Fruit fly (Drosophila melanogaster) whole organism, prepupa: ENCODE data around the gene CG11378.

Source experiments
- Blimp-1 ChIP-seq: fragments of 200-800 bp; sonication (Bioruptor generic); optimal IDR thresholded peaks from 3 replicates; lab custom pipeline; 2017; ENCODE audit warnings: missing biosample characterization, missing genetic modification characterization, mild to moderate bottlenecking, moderate library complexity, missing genetic modification reagents
- CG10631 ChIP-seq: fragments of 200-800 bp; sonication (Bioruptor generic); optimal IDR thresholded peaks from 2 replicates; lab custom pipeline; 2016; ENCODE audit warnings: missing biosample characterization, missing genetic modification characterization
- CG10669 ChIP-seq: fragments of 200-800 bp; sonication (Bioruptor generic); optimal IDR thresholded peaks from 3 replicates; lab custom pipeline; 2018; ENCODE audit warnings: missing biosample characterization, mild to moderate bottlenecking, missing genetic modification characterization, moderate library complexity
- CG11762 ChIP-seq: fragments of 200-800 bp; sonication (Bioruptor generic); optimal IDR thresholded peaks from 3 replicates; lab custom pipeline; 2016; ENCODE audit warnings: missing biosample characterization, missing genetic modification characterization; ENCODE audit not compliant: insufficient read depth
- CG11902 ChIP-seq: fragments of 200-800 bp; sonication (Bioruptor generic); optimal IDR thresholded peaks from 3 replicates; lab custom pipeline; 2016; ENCODE audit warnings: missing biosample characterization, missing genetic modification characterization
- CG15336 ChIP-seq: fragments of 200-800 bp; sonication (Bioruptor generic); IDR thresholded peaks from 2 replicates; pipeline ENCODE4 v1.3.6; 2022; ENCODE audit warnings: missing biosample characterization, missing genetic modification characterization
- CG1621 ChIP-seq: fragments of 200-800 bp; sonication (Bioruptor generic); optimal IDR thresholded peaks from 3 replicates; lab custom pipeline; 2018; ENCODE audit warnings: missing biosample characterization, mild to moderate bottlenecking, missing genetic modification characterization
- CG3032 ChIP-seq: fragments of 200-800 bp; optimal IDR thresholded peaks from 2 replicates; lab custom pipeline; 2019; ENCODE audit warnings: missing biosample characterization, mild to moderate bottlenecking, missing genetic modification characterization, moderate library complexity
- CG31627 ChIP-seq: fragments of 200-800 bp; sonication (Bioruptor generic); optimal IDR thresholded peaks from 3 replicates; lab custom pipeline; 2016; ENCODE audit warnings: missing biosample characterization, missing genetic modification characterization
- CG32006 ChIP-seq: fragments of 200-800 bp; sonication (Bioruptor generic); optimal IDR thresholded peaks from 3 replicates; lab custom pipeline; 2017; ENCODE audit warnings: missing biosample characterization, mild to moderate bottlenecking, missing genetic modification characterization
- CG34406 ChIP-seq: fragments of 200-800 bp; sonication (Bioruptor generic); optimal IDR thresholded peaks from 3 replicates; lab custom pipeline; 2016; ENCODE audit warnings: missing biosample characterization, missing genetic modification characterization
- CG3919 ChIP-seq: fragments of 200-800 bp; sonication (Bioruptor generic); optimal IDR thresholded peaks from 3 replicates; lab custom pipeline; 2016; ENCODE audit warnings: missing biosample characterization, missing genetic modification characterization
- CG4318 ChIP-seq: fragments of 200-800 bp; sonication (Bioruptor generic); optimal IDR thresholded peaks from 3 replicates; lab custom pipeline; 2017; ENCODE audit warnings: missing biosample characterization, mild to moderate bottlenecking, missing genetic modification characterization
- CG6163 ChIP-seq: fragments of 200-800 bp; sonication (Bioruptor generic); IDR thresholded peaks from 3 replicates; pipeline ENCODE4 v1.3.6; 2022; ENCODE audit warnings: missing biosample characterization, missing genetic modification characterization
- CG6276 ChIP-seq: fragments of 200-800 bp; sonication (Bioruptor generic); optimal IDR thresholded peaks from 2 replicates; lab custom pipeline; 2017; ENCODE audit warnings: missing biosample characterization, mild to moderate bottlenecking, missing genetic modification characterization
- CG7368 ChIP-seq: fragments of 200-800 bp; sonication (Bioruptor generic); optimal IDR thresholded peaks from 3 replicates; lab custom pipeline; 2016; ENCODE audit warnings: missing biosample characterization, missing genetic modification characterization
- CG8119 ChIP-seq: fragments of 200-800 bp; sonication (Bioruptor generic); IDR thresholded peaks from 3 replicates; pipeline ENCODE4 v1.3.6; 2022; ENCODE audit warnings: missing biosample characterization, missing genetic modification characterization
- CG8632 ChIP-seq: fragments of 200-800 bp; sonication (Bioruptor generic); optimal IDR thresholded peaks from 3 replicates; lab custom pipeline; 2016; ENCODE audit warnings: missing biosample characterization, missing genetic modification characterization
- CG9139 ChIP-seq: fragments of 200-800 bp; sonication (Bioruptor generic); optimal IDR thresholded peaks from 3 replicates; lab custom pipeline; 2017; ENCODE audit warnings: missing biosample characterization, mild to moderate bottlenecking, missing genetic modification characterization
- Eip75B ChIP-seq: fragments of 200-800 bp; sonication (Bioruptor generic); optimal IDR thresholded peaks from 3 replicates; lab custom pipeline; 2016; ENCODE audit warnings: missing biosample characterization, missing genetic modification characterization
- Eip78C ChIP-seq: fragments of 200-800 bp; sonication (Bioruptor generic); peaks from one replicate; lab custom pipeline; 2016; ENCODE audit warnings: missing biosample characterization, missing genetic modification characterization
- Ets21C ChIP-seq: fragments of 200-800 bp; sonication (Bioruptor generic); optimal IDR thresholded peaks from 3 replicates; lab custom pipeline; 2016; ENCODE audit warnings: missing biosample characterization, missing genetic modification characterization
- Ets96B ChIP-seq: fragments of 200-800 bp; optimal IDR thresholded peaks from 2 replicates; lab custom pipeline; 2019; ENCODE audit warnings: missing biosample characterization, mild to moderate bottlenecking, missing genetic modification characterization, moderate library complexity
- Hr38 ChIP-seq: sonication (Bioruptor generic); optimal IDR thresholded peaks from 2 replicates; lab custom pipeline; 2016; ENCODE audit warnings: missing biosample characterization, missing genetic modification characterization
- Hr39 ChIP-seq: fragments of 200-800 bp; sonication (Bioruptor generic); optimal IDR thresholded peaks from 2 replicates; lab custom pipeline; 2016; ENCODE audit warnings: missing biosample characterization, missing genetic modification characterization
- Hr4 ChIP-seq: fragments of 200-800 bp; sonication (Bioruptor generic); optimal IDR thresholded peaks from 3 replicates; lab custom pipeline; 2016; ENCODE audit warnings: missing biosample characterization, missing genetic modification characterization
- Lpt ChIP-seq: fragments of 200-800 bp; sonication (Bioruptor generic); optimal IDR thresholded peaks from 3 replicates; lab custom pipeline; 2016; ENCODE audit warnings: missing biosample characterization, missing genetic modification characterization
- Met ChIP-seq: fragments of 200-800 bp; sonication (Bioruptor generic); optimal IDR thresholded peaks from 3 replicates; lab custom pipeline; 2016; ENCODE audit warnings: missing biosample characterization, missing genetic modification characterization
- OdsH ChIP-seq: fragments of 200-800 bp; sonication (Bioruptor generic); optimal IDR thresholded peaks from 3 replicates; lab custom pipeline; 2016; ENCODE audit warnings: missing biosample characterization, missing genetic modification characterization
- Smox ChIP-seq: fragments of 200-800 bp; sonication (Bioruptor generic); optimal IDR thresholded peaks from 3 replicates; lab custom pipeline; 2016; ENCODE audit warnings: missing biosample characterization, missing genetic modification characterization
- Sox102F ChIP-seq: fragments of 200-800 bp; sonication (Bioruptor generic); optimal IDR thresholded peaks from 2 replicates; lab custom pipeline; 2016; ENCODE audit warnings: missing biosample characterization, mild to moderate bottlenecking, missing genetic modification characterization
- Sox14 ChIP-seq: fragments of 200-800 bp; sonication (Bioruptor generic); optimal IDR thresholded peaks from 3 replicates; lab custom pipeline; 2016; ENCODE audit warnings: missing biosample characterization, missing genetic modification characterization
- Sox15 ChIP-seq: fragments of 200-800 bp; sonication (Bioruptor generic); optimal IDR thresholded peaks from 3 replicates; lab custom pipeline; 2016; ENCODE audit warnings: missing biosample characterization, missing genetic modification characterization
- achi ChIP-seq: fragments of 200-800 bp; sonication (Bioruptor generic); optimal IDR thresholded peaks from 3 replicates; lab custom pipeline; 2016; ENCODE audit warnings: missing biosample characterization, missing genetic modification characterization
- acj6 ChIP-seq: fragments of 200-800 bp; sonication (Bioruptor generic); optimal IDR thresholded peaks from 3 replicates; lab custom pipeline; 2016; ENCODE audit warnings: missing biosample characterization, missing genetic modification characterization
- dac ChIP-seq: fragments of 200-800 bp; sonication (Bioruptor generic); optimal IDR thresholded peaks from 2 replicates; lab custom pipeline; 2017; ENCODE audit warnings: missing biosample characterization, mild to moderate bottlenecking, missing genetic modification characterization
- eg ChIP-seq: fragments of 200-800 bp; sonication (Bioruptor generic); IDR thresholded peaks from 3 replicates; pipeline ENCODE4 v1.3.6; 2022; ENCODE audit warnings: missing biosample characterization, missing genetic modification characterization
- esn ChIP-seq: fragments of 200-800 bp; sonication (Bioruptor generic); optimal IDR thresholded peaks from 2 replicates; lab custom pipeline; 2016; ENCODE audit warnings: missing biosample characterization, mild to moderate bottlenecking, missing genetic modification characterization, moderate library complexity
- fd59A ChIP-seq: fragments of 200-800 bp; sonication (Bioruptor generic); optimal IDR thresholded peaks from 2 replicates; lab custom pipeline; 2017; ENCODE audit warnings: missing biosample characterization, mild to moderate bottlenecking, missing genetic modification characterization, missing genetic modification reagents
- fkh ChIP-seq: fragments of 200-800 bp; sonication (Bioruptor generic); optimal IDR thresholded peaks from 3 replicates; lab custom pipeline; 2017; ENCODE audit warnings: missing biosample characterization, mild to moderate bottlenecking, missing genetic modification characterization, moderate library complexity
- lz ChIP-seq: fragments of 200-800 bp; sonication (Bioruptor generic); optimal IDR thresholded peaks from 3 replicates; lab custom pipeline; 2016; ENCODE audit warnings: missing biosample characterization, missing genetic modification characterization
- net ChIP-seq: fragments of 200-800 bp; sonication (Bioruptor generic); optimal IDR thresholded peaks from 3 replicates; lab custom pipeline; 2016; ENCODE audit warnings: missing biosample characterization, missing genetic modification characterization
- pdm3 ChIP-seq: fragments of 200-800 bp; sonication (Bioruptor generic); optimal IDR thresholded peaks from 3 replicates; lab custom pipeline; 2016; ENCODE audit warnings: missing biosample characterization, missing genetic modification characterization
- salr ChIP-seq, 2 experiments: fragments of 200-800 bp; sonication (Bioruptor generic); optimal IDR thresholded peaks; 3 replicates each; lab custom pipeline; 2016 to 2018; ENCODE audit warnings: missing biosample characterization in 2 of 2, missing genetic modification characterization in 2 of 2, mild to moderate bottlenecking in 1 of 2
- spab ChIP-seq: fragments of 200-800 bp; sonication (Bioruptor generic); optimal IDR thresholded peaks from 2 replicates; lab custom pipeline; 2017; ENCODE audit warnings: missing biosample characterization, mild to moderate bottlenecking, missing genetic modification characterization, missing genetic modification reagents
- ss ChIP-seq, 2 experiments: fragments of 200-800 bp; sonication (Bioruptor generic); optimal IDR thresholded peaks; 2 replicates in 1 of 2; 3 replicates in 1 of 2; lab custom pipeline; 2017 to 2018; ENCODE audit warnings: mild to moderate bottlenecking in 2 of 2, missing biosample characterization in 2 of 2, missing genetic modification characterization in 2 of 2, moderate library complexity in 1 of 2
- svp ChIP-seq: fragments of 200-800 bp; sonication (Bioruptor generic); peaks from one replicate; lab custom pipeline; 2016; ENCODE audit warnings: missing biosample characterization, missing genetic modification characterization
- topi ChIP-seq: fragments of 200-800 bp; sonication (Bioruptor generic); optimal IDR thresholded peaks from 3 replicates; lab custom pipeline; 2016; ENCODE audit warnings: missing biosample characterization, missing genetic modification characterization
- vri ChIP-seq: fragments of 200-800 bp; sonication (Bioruptor generic); optimal IDR thresholded peaks from 3 replicates; lab custom pipeline; 2016; ENCODE audit warnings: missing biosample characterization, mild to moderate bottlenecking, missing genetic modification characterization

CG11378 gene

dm6 chrX:1120896-1121295 is 49.7 kb upstream of the CG11378 start (continued):
- TF ChIP-seq pdm3 (GFP tag; lab: Kevin White, UChicago) (peak; percentile 37), CG6276 (GFP tag; lab: Kevin White, UChicago) (no peak), CG8632 (GFP tag; lab: Kevin White, UChicago) (no peak), ss (GFP tag; optimal IDR thresholded peaks at IDR 0.05; lab: Kevin White, UChicago) (no peak), CG11902 (GFP tag; lab: Kevin White, UChicago) (no peak), Sox102F (GFP tag; lab: Kevin White, UChicago) (peak; percentile 35), Sox15 (GFP tag; lab: Kevin White, UChicago) (no peak), lz (GFP tag; lab: Kevin White, UChicago) (peak; percentile 24), Ets21C (no peak), Sox14 (no peak), Blimp-1 (GFP tag; lab: Kevin White, UChicago) (no peak), svp (peak; percentile 72), CG15336 (GFP tag; lab: Robert Waterston, UW) (peak; percentile 77), CG11762 (GFP tag; lab: Kevin White, UChicago) (no peak), fd59A (GFP tag; lab: Kevin White, UChicago) (no peak)

DNA sequence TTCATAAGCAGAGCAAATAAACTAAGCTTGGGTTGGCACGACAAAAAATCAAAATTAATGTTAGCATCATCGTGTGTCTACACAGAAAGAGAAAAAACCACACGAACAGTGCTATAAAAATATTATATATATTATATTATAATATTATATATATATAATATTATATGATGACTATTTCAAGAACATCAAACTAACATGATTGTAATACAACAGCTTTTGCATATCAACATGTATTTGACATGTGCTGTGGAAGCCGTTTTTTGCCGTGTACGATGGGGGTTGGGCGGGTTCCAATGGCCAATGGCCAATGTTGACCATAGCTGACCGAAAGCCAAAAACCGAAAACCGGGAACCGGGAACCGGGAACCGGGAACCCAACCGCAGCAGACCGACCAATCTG is 47.2 kb upstream of the CG11378 start:
- TF ChIP-seq Ets96B (tag; lab: Kevin White, UChicago), result no peak
- peak; percentile 55 for TF ChIP-seq CG15336 (GFP tag; lab: Robert Waterston, UW)
- no peak for TF ChIP-seq CG31627 (GFP tag; lab: Kevin White, UChicago)
- TF ChIP-seq eg (GFP tag; lab: Robert Waterston, UW), result peak; percentile 24; the same call in 1 of the 3 replicates
- no peak for TF ChIP-seq Sox15 (GFP tag; lab: Kevin White, UChicago)
- TF ChIP-seq Sox14, result no peak
- peak; percentile 51; the same call in 2 of the 3 replicates for TF ChIP-seq CG8119 (GFP tag; lab: Robert Waterston, UW)
- no peak for TF ChIP-seq Smox (GFP tag; lab: Kevin White, UChicago)
- TF ChIP-seq Eip78C (GFP tag; lab: Kevin White, UChicago), result no peak
- TF ChIP-seq CG8632 (GFP tag; lab: Kevin White, UChicago), result no peak
- no peak for TF ChIP-seq Ets21C
- peak; percentile 59 for TF ChIP-seq CG32006 (GFP tag; lab: Kevin White, UChicago)
- no peak for TF ChIP-seq CG4318 (GFP tag; lab: Kevin White, UChicago)
- no peak for TF ChIP-seq CG34406 (GFP tag; lab: Kevin White, UChicago)
- TF ChIP-seq CG3032 (tag; lab: Kevin White, UChicago), result no peak
- no peak for TF ChIP-seq CG10631 (GFP tag; lab: Kevin White, UChicago)
- no peak for TF ChIP-seq pdm3 (GFP tag; lab: Kevin White, UChicago)
- TF ChIP-seq achi, result peak; percentile 27
- TF ChIP-seq svp, result no peak
- TF ChIP-seq CG3919 (GFP tag; lab: Kevin White, UChicago), result no peak
- TF ChIP-seq Lpt, result no peak
- no peak for TF ChIP-seq CG10669 (GFP tag; lab: Kevin White, UChicago)
- TF ChIP-seq fkh, result no peak
- TF ChIP-seq vri (GFP tag; lab: Kevin White, UChicago), result no peak
- no peak for TF ChIP-seq CG1621
- no peak for TF ChIP-seq spab (GFP tag; lab: Kevin White, UChicago)
- TF ChIP-seq ss (GFP tag; optimal IDR thresholded peaks at IDR 0.05; lab: Kevin White, UChicago), result no peak
- TF ChIP-seq acj6 (GFP tag; lab: Kevin White, UChicago), result no peak
- no peak for TF ChIP-seq Met
- TF ChIP-seq Hr39, result no peak
- TF ChIP-seq Blimp-1 (GFP tag; lab: Kevin White, UChicago), result no peak
- TF ChIP-seq CG7368, result no peak
- no peak for TF ChIP-seq net
- no peak for TF ChIP-seq Hr4 (GFP tag; lab: Kevin White, UChicago)
- no peak for TF ChIP-seq dac (GFP tag; lab: Kevin White, UChicago)
- no peak for TF ChIP-seq topi (GFP tag; lab: Kevin White, UChicago)
- TF ChIP-seq CG6163, result peak; percentile 36; the same call in 1 of the 3 replicates
- no peak for TF ChIP-seq OdsH (GFP tag; lab: Kevin White, UChicago)
- no peak for TF ChIP-seq CG9139
- no peak for TF ChIP-seq Eip75B (GFP tag; lab: Kevin White, UChicago)
- no peak for TF ChIP-seq Hr38 (GFP tag; lab: Kevin White, UChicago)
- no peak for TF ChIP-seq fd59A (GFP tag; lab: Kevin White, UChicago)
- TF ChIP-seq CG6276 (GFP tag; lab: Kevin White, UChicago), result peak; percentile 27
- no peak for TF ChIP-seq salr (GFP tag; optimal IDR thresholded peaks at IDR 0.05; lab: Kevin White, UChicago)
- TF ChIP-seq Sox102F (GFP tag; lab: Kevin White, UChicago), result no peak
- TF ChIP-seq esn, result no peak
